Fruit fly (Drosophila melanogaster) whole organism, wandering third instar larva: ENCODE data around the gene kdn.
A peak's percentile ranks its signal among the peaks of the same experiment; 100 is the strongest.

ENCODE experiments used
- Abd-B ChIP-seq: fragments of >200 bp; optimal IDR thresholded peaks from 2 replicates; lab custom pipeline; 2017; ENCODE audit warnings: missing biosample characterization, missing genetic modification characterization
- CG32264 ChIP-seq: fragments of 200-800 bp; sonication (Bioruptor generic); optimal IDR thresholded peaks from 2 replicates; lab custom pipeline; 2016; ENCODE audit warnings: missing biosample characterization, missing genetic modification characterization
- CG9705 ChIP-seq: fragments of 200-800 bp; sonication (Bioruptor generic); optimal IDR thresholded peaks from 2 replicates; lab custom pipeline; 2018; ENCODE audit warnings: missing biosample characterization, mild to moderate bottlenecking, missing genetic modification characterization
- Dfd ChIP-seq: fragments of >200 bp; optimal IDR thresholded peaks from 2 replicates; lab custom pipeline; 2017; ENCODE audit warnings: missing biosample characterization, missing genetic modification characterization
- Dif ChIP-seq: fragments of 200-275, 200-300 bp; sonication (Bioruptor generic); optimal IDR thresholded peaks from 2 replicates; lab custom pipeline; 2018; ENCODE audit warnings: missing biosample characterization, missing genetic modification characterization; ENCODE audit not compliant: partially characterized antibody
- GATAd ChIP-seq: sonication (Bioruptor generic); optimal IDR thresholded peaks from 2 replicates; lab custom pipeline; 2016; ENCODE audit warnings: missing biosample characterization, missing genetic modification characterization
- HLH106 ChIP-seq: fragments of 200-800 bp; optimal IDR thresholded peaks from 3 replicates; lab custom pipeline; 2019; ENCODE audit warnings: missing biosample characterization, mild to moderate bottlenecking, missing genetic modification characterization, moderate library complexity
- Hnf4 ChIP-seq: fragments of 200-800 bp; sonication (Bioruptor generic); optimal IDR thresholded peaks from 2 replicates; lab custom pipeline; 2016; ENCODE audit warnings: missing biosample characterization, mild to moderate bottlenecking, missing genetic modification characterization
- Hr83 ChIP-seq: fragments of 200-300 bp; sonication (Bioruptor generic); optimal IDR thresholded peaks from 2 replicates; lab custom pipeline; 2016; ENCODE audit warnings: missing biosample characterization, mild to moderate bottlenecking, missing genetic modification characterization, moderate library complexity; ENCODE audit not compliant: poor library complexity, severe bottlenecking
- Jra ChIP-seq: sonication (Bioruptor generic); optimal IDR thresholded peaks from 2 replicates; lab custom pipeline; 2016; ENCODE audit warnings: missing biosample characterization, missing genetic modification characterization
- Mio ChIP-seq: sonication (Bioruptor generic); optimal IDR thresholded peaks from 2 replicates; lab custom pipeline; 2016; ENCODE audit warnings: missing biosample characterization, missing genetic modification characterization
- Myc ChIP-seq: fragments of >200 bp; optimal IDR thresholded peaks from 2 replicates; lab custom pipeline; 2017
- N ChIP-seq: fragments of >200 bp; optimal IDR thresholded peaks from 2 replicates; lab custom pipeline; 2018; ENCODE audit warnings: missing biosample characterization, missing external identifiers, missing genetic modification characterization
- OdsH ChIP-seq: fragments of 200-800 bp; sonication (Bioruptor generic); optimal IDR thresholded peaks from 2 replicates; lab custom pipeline; 2016; ENCODE audit warnings: missing biosample characterization, mild to moderate bottlenecking, missing genetic modification characterization
- Rel ChIP-seq, 2 experiments: fragments of 200-800 bp; sonication (Bioruptor generic) in 1 of 2; optimal IDR thresholded peaks; 2 replicates in 1 of 2; 3 replicates in 1 of 2; lab custom pipeline; 2016 to 2019; ENCODE audit warnings: mild to moderate bottlenecking in 2 of 2, missing biosample characterization in 2 of 2, missing genetic modification characterization in 2 of 2, moderate library complexity in 1 of 2
- Sp1 ChIP-seq: fragments of 200-800 bp; sonication (Bioruptor generic); optimal IDR thresholded peaks from 3 replicates; lab custom pipeline; 2019; ENCODE audit warnings: missing biosample characterization, mild to moderate bottlenecking, missing genetic modification characterization, moderate library complexity
- Vsx2 ChIP-seq: fragments of 200-300, 225-300 bp; sonication (Bioruptor generic); optimal IDR thresholded peaks from 2 replicates; lab custom pipeline; 2018; ENCODE audit warnings: missing biosample characterization, missing genetic modification characterization; ENCODE audit not compliant: partially characterized antibody
- br ChIP-seq: fragments of 200-800 bp; sonication (Bioruptor generic); optimal IDR thresholded peaks from 2 replicates; lab custom pipeline; 2016; ENCODE audit warnings: missing biosample characterization, missing genetic modification characterization
- brk ChIP-seq: fragments of 200-800 bp; sonication (Bioruptor generic); optimal IDR thresholded peaks from 2 replicates; lab custom pipeline; 2016; ENCODE audit warnings: missing biosample characterization, mild to moderate bottlenecking, missing genetic modification characterization
- dl ChIP-seq, 2 experiments: fragments of 175-275, 200-275 bp in 1 of 2; fragments of 200-275 bp in 1 of 2; sonication (Bioruptor generic); optimal IDR thresholded peaks; lab custom pipeline; 2018; ENCODE audit warnings: mild to moderate bottlenecking in 2 of 2, missing biosample characterization in 2 of 2, missing genetic modification characterization in 2 of 2, moderate library complexity in 2 of 2; ENCODE audit not compliant: partially characterized antibody in 2 of 2, insufficient read depth in 1 of 2
- dmrt93B ChIP-seq: fragments of 200-800 bp; sonication (Bioruptor generic); optimal IDR thresholded peaks from 2 replicates; lab custom pipeline; 2018; ENCODE audit warnings: missing biosample characterization, mild to moderate bottlenecking, missing genetic modification characterization
- dsf ChIP-seq: sonication (Bioruptor generic); optimal IDR thresholded peaks from 2 replicates; lab custom pipeline; 2016; ENCODE audit warnings: missing biosample characterization, missing genetic modification characterization, borderline replicate concordance
- ey ChIP-seq: fragments of 200-800 bp; sonication (Bioruptor generic); optimal IDR thresholded peaks from 2 replicates; lab custom pipeline; 2016; ENCODE audit warnings: missing biosample characterization, missing genetic modification characterization
- foxo ChIP-seq, 2 experiments: fragments of 200-800 bp; sonication (Bioruptor generic); optimal IDR thresholded peaks; 2 replicates in 1 of 2; 3 replicates in 1 of 2; lab custom pipeline; 2016 to 2017; ENCODE audit warnings: missing biosample characterization in 2 of 2, missing genetic modification characterization in 2 of 2
- fru ChIP-seq: fragments of 200-800 bp; sonication (Bioruptor generic); optimal IDR thresholded peaks from 3 replicates; lab custom pipeline; 2016; ENCODE audit warnings: missing biosample characterization, mild to moderate bottlenecking, missing genetic modification characterization
- h ChIP-seq: fragments of 200-800 bp; sonication (Bioruptor generic); optimal IDR thresholded peaks from 3 replicates; lab custom pipeline; 2016; ENCODE audit warnings: missing biosample characterization, mild to moderate bottlenecking, missing genetic modification characterization
- jim ChIP-seq: fragments of 175-275, 200-325 bp; sonication (Bioruptor generic); optimal IDR thresholded peaks from 2 replicates; lab custom pipeline; 2016; ENCODE audit warnings: missing biosample characterization, mild to moderate bottlenecking, missing genetic modification characterization
- lola ChIP-seq: fragments of >200 bp; optimal IDR thresholded peaks from 2 replicates; lab custom pipeline; 2017; ENCODE audit warnings: missing biosample characterization, missing genetic modification characterization
- pan ChIP-seq: fragments of >200 bp; optimal IDR thresholded peaks from 2 replicates; lab custom pipeline; 2017
- psq ChIP-seq: fragments of 200-800 bp; sonication (Bioruptor generic); optimal IDR thresholded peaks from 3 replicates; lab custom pipeline; 2017; ENCODE audit warnings: missing biosample characterization, mild to moderate bottlenecking, missing genetic modification characterization, moderate library complexity
- rgr ChIP-seq: fragments of 200-800 bp; sonication (Bioruptor generic); optimal IDR thresholded peaks from 3 replicates; lab custom pipeline; 2016; ENCODE audit warnings: missing biosample characterization, mild to moderate bottlenecking, missing genetic modification characterization
- sage ChIP-seq: fragments of 200-800 bp; sonication (Bioruptor generic); optimal IDR thresholded peaks from 2 replicates; lab custom pipeline; 2016; ENCODE audit warnings: missing biosample characterization, mild to moderate bottlenecking, missing genetic modification characterization
- sv ChIP-seq: fragments of 200-800 bp; sonication (Bioruptor generic); optimal IDR thresholded peaks from 3 replicates; lab custom pipeline; 2016; ENCODE audit warnings: missing biosample characterization, missing genetic modification characterization
- tai ChIP-seq: sonication (Bioruptor generic); optimal IDR thresholded peaks from 2 replicates; lab custom pipeline; 2016; ENCODE audit warnings: missing biosample characterization, missing genetic modification characterization

kdn gene

DNA sequence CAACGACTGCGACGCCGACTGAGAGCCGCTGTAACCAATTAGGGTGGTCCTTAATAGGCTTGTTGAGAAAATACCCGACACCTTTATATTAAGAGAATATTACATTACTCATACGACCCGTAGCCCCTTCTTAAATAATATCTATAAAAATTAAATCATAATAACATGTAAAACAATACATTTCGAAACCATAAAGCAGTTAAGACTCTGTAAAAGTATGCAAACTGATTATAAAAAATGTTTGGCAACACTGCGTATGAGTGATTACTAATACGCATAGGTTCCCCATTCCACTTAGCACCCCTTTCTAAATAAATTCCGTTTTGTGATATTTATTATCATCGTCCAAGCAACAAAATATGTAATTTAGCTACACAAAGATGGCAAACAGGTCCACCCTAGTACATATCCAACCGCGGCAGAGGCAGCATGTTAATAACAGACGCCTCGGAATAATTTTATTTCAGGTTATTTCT is 9.8 kb upstream of the kdn start:
- TF ChIP-seq rgr (GFP tag; lab: Kevin White, UChicago) (peak; percentile 73), CG9705 (GFP tag; lab: Kevin White, UChicago) (peak; percentile 72), Hr83 (GFP tag; lab: Kevin White, UChicago) (no peak), Sp1 (peak; percentile 92), Jra (GFP tag; lab: Kevin White, UChicago) (no peak), Abd-B (GFP tag; lab: Kevin White, UChicago) (no peak), dmrt93B (GFP tag; lab: Kevin White, UChicago) (peak; percentile 85), N (no peak), pan (lab: Kevin White, UChicago) (no peak), fru (peak; percentile 78), Mio (GFP tag; lab: Kevin White, UChicago) (no peak), lola (GFP tag; lab: Kevin White, UChicago) (no peak), Rel (GFP tag; optimal IDR thresholded peaks at IDR 0.05; lab: Kevin White, UChicago) (no peak), Rel (tag; optimal IDR thresholded peaks at IDR 0.05; lab: Kevin White, UChicago) (peak; percentile 42), ey (peak; percentile 57), OdsH (peak; percentile 76), foxo (GFP tag; optimal IDR thresholded peaks at IDR 0.05; lab: Kevin White, UChicago) (peak in 1 of 2 experiments; percentile 78), jim (no peak), CG32264 (GFP tag; lab: Kevin White, UChicago) (no peak), Myc (lab: Kevin White, UChicago) (no peak), h (GFP tag; lab: Kevin White, UChicago) (peak; percentile 75), GATAd (GFP tag; lab: Kevin White, UChicago) (no peak), sv (GFP tag; lab: Kevin White, UChicago) (peak; percentile 66), tai (GFP tag; lab: Kevin White, UChicago) (no peak), br (GFP tag; lab: Kevin White, UChicago) (peak; percentile 79), Dif (GFP tag; lab: Kevin White, UChicago) (no peak), Vsx2 (GFP tag; lab: Kevin White, UChicago) (no peak), HLH106 (tag; lab: Kevin White, UChicago) (peak; percentile 88), Dfd (GFP tag; lab: Kevin White, UChicago) (no peak), dsf (GFP tag; lab: Kevin White, UChicago) (no peak), brk (GFP tag; lab: Kevin White, UChicago) (peak; percentile 30), Hnf4 (peak; percentile 49), psq (GFP tag; lab: Kevin White, UChicago) (peak; percentile 51)

- peak; percentile 43 for TF ChIP-seq psq (GFP tag; lab: Kevin White, UChicago)
- no peak for TF ChIP-seq Rel (GFP tag; optimal IDR thresholded peaks at IDR 0.05; lab: Kevin White, UChicago)
- TF ChIP-seq Rel (tag; optimal IDR thresholded peaks at IDR 0.05; lab: Kevin White, UChicago), result peak; percentile 7
- no peak for TF ChIP-seq N
- TF ChIP-seq, all 38 proteins: peak for 2
These were observed 8.8 kb upstream of the kdn start for dm6 chrX:6341678-6342077.

DNA sequence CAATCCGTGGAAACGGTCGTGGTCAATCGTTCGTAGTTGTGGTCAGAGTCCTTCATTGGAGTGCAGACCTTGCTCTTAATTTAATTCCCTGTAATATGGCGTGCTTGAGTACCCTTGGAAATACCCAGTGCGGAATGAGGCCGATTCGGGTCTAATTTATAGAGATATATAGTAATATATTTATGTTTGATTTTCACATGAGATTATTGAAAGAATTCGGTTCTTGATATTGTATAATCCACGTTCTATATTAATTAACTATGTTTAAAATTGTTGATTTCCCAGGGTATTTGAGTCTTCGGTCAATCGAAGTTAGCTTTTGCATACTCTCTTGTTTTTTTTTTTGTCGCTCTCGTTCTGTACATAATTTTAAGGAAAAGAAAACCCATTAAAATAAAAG is 7.1 kb upstream of the kdn start:
- TF ChIP-seq Hnf4 (no peak), foxo (GFP tag; optimal IDR thresholded peaks at IDR 0.05; lab: Kevin White, UChicago) (peak in 1 of 2 experiments; percentile 58), OdsH (peak; percentile 22), dl (GFP tag; optimal IDR thresholded peaks at IDR 0.05; lab: Kevin White, UChicago; ENCODE audit: insufficient read depth in 1 of 2, partially characterized antibody in 2 of 2) (no peak), h (GFP tag; lab: Kevin White, UChicago) (peak; percentile 30), Jra (GFP tag; lab: Kevin White, UChicago) (no peak), lola (GFP tag; lab: Kevin White, UChicago) (no peak), Rel (GFP tag; optimal IDR thresholded peaks at IDR 0.05; lab: Kevin White, UChicago) (no peak), Rel (tag; optimal IDR thresholded peaks at IDR 0.05; lab: Kevin White, UChicago) (no peak), sage (GFP tag; lab: Kevin White, UChicago) (peak; percentile 40), Dfd (GFP tag; lab: Kevin White, UChicago) (no peak), Sp1 (no peak), HLH106 (tag; lab: Kevin White, UChicago) (peak; percentile 33), sv (GFP tag; lab: Kevin White, UChicago) (no peak), rgr (GFP tag; lab: Kevin White, UChicago) (no peak), Vsx2 (GFP tag; lab: Kevin White, UChicago) (no peak), Hr83 (GFP tag; lab: Kevin White, UChicago) (no peak), ey (no peak), jim (no peak)
